Fruit fly (Drosophila melanogaster) whole organism, pupa: ENCODE data around the gene CG14968.
A peak's percentile ranks its signal among the peaks of the same experiment; 100 is the strongest.

Experiments
- CG10348 ChIP-seq: fragments of 200-800 bp; sonication (Bioruptor generic); IDR thresholded peaks from 2 replicates; pipeline ENCODE4 v1.3.6; 2022; ENCODE audit warnings: missing biosample characterization, missing genetic modification characterization
- CG12605 ChIP-seq: fragments of 200-800 bp; sonication (Bioruptor generic); IDR thresholded peaks from 2 replicates; pipeline ENCODE4 v1.3.6; 2022; ENCODE audit warnings: missing biosample characterization, missing genetic modification characterization
- CG13204 ChIP-seq: fragments of 200-800 bp; sonication (Bioruptor generic); optimal IDR thresholded peaks from 2 replicates; lab custom pipeline; 2018; ENCODE audit warnings: missing biosample characterization, mild to moderate bottlenecking, missing genetic modification characterization, moderate library complexity
- CG14655 ChIP-seq: fragments of 200-800 bp; sonication (Bioruptor generic); optimal IDR thresholded peaks from 3 replicates; lab custom pipeline; 2017; ENCODE audit warnings: mild to moderate bottlenecking, missing biosample characterization, missing genetic modification reagents, missing genetic modification characterization
- CG15710 ChIP-seq: fragments of 200-800 bp; sonication (Bioruptor generic); optimal IDR thresholded peaks from 2 replicates; lab custom pipeline; 2018; ENCODE audit warnings: missing biosample characterization, mild to moderate bottlenecking, missing genetic modification characterization, moderate library complexity
- CG17806 ChIP-seq: fragments of 200-800 bp; sonication (Bioruptor generic); optimal IDR thresholded peaks from 2 replicates; lab custom pipeline; 2018; ENCODE audit warnings: missing biosample characterization, mild to moderate bottlenecking, missing genetic modification characterization, moderate library complexity
- CG32121 ChIP-seq: fragments of 200-800 bp; sonication (Bioruptor generic); IDR thresholded peaks from 2 replicates; pipeline ENCODE4 v1.3.6; 2022; ENCODE audit warnings: missing biosample characterization, missing genetic modification characterization
- CG34367 ChIP-seq: fragments of 200-800 bp; sonication (Bioruptor generic); optimal IDR thresholded peaks from 2 replicates; lab custom pipeline; 2018; ENCODE audit warnings: missing biosample characterization, mild to moderate bottlenecking, missing genetic modification characterization
- CG4496 ChIP-seq: fragments of 200-800 bp; sonication (Bioruptor generic); IDR thresholded peaks from 3 replicates; pipeline ENCODE4 v1.3.6; 2022; ENCODE audit warnings: missing biosample characterization, missing genetic modification characterization
- CG8159 ChIP-seq: fragments of 200-800 bp; sonication (Bioruptor generic); optimal IDR thresholded peaks from 3 replicates; lab custom pipeline; 2018; ENCODE audit warnings: missing biosample characterization, mild to moderate bottlenecking, missing genetic modification characterization, moderate library complexity
- CG8301 ChIP-seq: fragments of 200-800 bp; sonication (Bioruptor generic); optimal IDR thresholded peaks from 2 replicates; lab custom pipeline; 2018; ENCODE audit warnings: missing biosample characterization, mild to moderate bottlenecking, missing genetic modification characterization
- CG9948 ChIP-seq: fragments of 200-800 bp; sonication (Bioruptor generic); optimal IDR thresholded peaks from 2 replicates; lab custom pipeline; 2018; ENCODE audit warnings: missing biosample characterization, mild to moderate bottlenecking, missing genetic modification characterization, moderate library complexity
- D1 ChIP-seq: fragments of 200-800 bp; sonication (Bioruptor generic); optimal IDR thresholded peaks from 2 replicates; lab custom pipeline; 2018; ENCODE audit warnings: missing biosample characterization, mild to moderate bottlenecking, missing genetic modification characterization, moderate library complexity
- EcR ChIP-seq: fragments of 200-800 bp; sonication (Bioruptor generic); optimal IDR thresholded peaks from 3 replicates; lab custom pipeline; 2019; ENCODE audit warnings: missing biosample characterization, missing genetic modification characterization, mild to moderate bottlenecking, moderate library complexity, missing genetic modification reagents
- Ets98B ChIP-seq: fragments of 200-800 bp; sonication (Bioruptor generic); IDR thresholded peaks from 2 replicates; pipeline ENCODE4 v1.3.6; 2022; ENCODE audit warnings: missing biosample characterization, missing genetic modification characterization
- Pif1A ChIP-seq: fragments of 200-800 bp; sonication (Bioruptor generic); optimal IDR thresholded peaks from 3 replicates; lab custom pipeline; 2016; ENCODE audit warnings: missing biosample characterization, missing genetic modification characterization
- Pif1B ChIP-seq: fragments of 200-800 bp; sonication (Bioruptor generic); optimal IDR thresholded peaks from 3 replicates; lab custom pipeline; 2016; ENCODE audit warnings: missing biosample characterization, missing genetic modification characterization
- Snoo ChIP-seq: fragments of 200-800 bp; sonication (Bioruptor generic); optimal IDR thresholded peaks from 3 replicates; lab custom pipeline; 2017; ENCODE audit warnings: missing biosample characterization, mild to moderate bottlenecking, missing genetic modification characterization, inconsistent platforms
- fd96Ca ChIP-seq: fragments of 200-800 bp; sonication (Bioruptor generic); IDR thresholded peaks from 3 replicates; pipeline ENCODE4 v1.3.6; 2022; ENCODE audit warnings: missing biosample characterization, missing genetic modification characterization
- gl ChIP-seq: fragments of 200-800 bp; sonication (Bioruptor generic); optimal IDR thresholded peaks from 2 replicates; lab custom pipeline; 2018; ENCODE audit warnings: missing biosample characterization, mild to moderate bottlenecking, missing genetic modification characterization
- rn ChIP-seq: fragments of 200-800 bp; sonication (Bioruptor generic); IDR thresholded peaks from 2 replicates; pipeline ENCODE4 v1.3.6; 2022; ENCODE audit warnings: missing biosample characterization, missing genetic modification characterization

The CG14968 gene

DNA sequence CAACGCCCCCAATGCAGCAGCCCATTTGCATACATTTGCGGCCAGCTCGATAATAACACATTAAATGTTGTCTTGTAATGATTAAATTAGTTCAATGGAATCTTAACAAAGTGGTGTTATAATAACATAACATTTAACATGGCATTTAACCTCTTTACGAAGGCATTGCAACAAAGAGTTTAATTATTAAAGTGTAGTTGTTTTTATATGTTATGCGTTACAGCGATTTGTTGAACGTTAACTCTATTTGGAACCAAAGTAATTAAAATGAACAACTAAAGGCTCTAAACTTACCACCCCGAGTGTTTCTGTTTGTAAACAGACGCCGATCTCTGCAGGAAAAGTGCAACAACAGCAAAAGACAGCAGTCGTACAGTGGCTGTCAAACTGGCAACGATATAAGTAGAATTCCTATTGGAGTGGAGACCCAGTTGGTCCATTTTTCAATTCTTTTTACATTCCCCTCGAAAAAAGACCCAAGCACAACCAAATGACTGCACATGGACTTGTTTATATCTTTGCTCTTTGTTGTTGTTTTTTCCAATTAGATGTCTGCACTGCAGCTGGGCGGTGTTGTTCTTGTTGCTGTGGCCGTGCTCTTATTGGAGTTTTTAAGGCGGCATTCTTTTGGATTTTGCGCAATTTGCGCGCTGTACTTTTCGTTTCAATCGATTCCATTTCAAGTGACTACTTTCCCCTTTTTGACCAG is 36.1 kb upstream of the CG14968 start:
- TF ChIP-seq EcR, result no peak
- TF ChIP-seq CG12605 (GFP tag; lab: Robert Waterston, UW), result peak; percentile 66
- TF ChIP-seq Pif1A (GFP tag; lab: Kevin White, UChicago), result peak; percentile 55
- peak; percentile 17 for TF ChIP-seq Pif1B (GFP tag; lab: Kevin White, UChicago)
- peak; percentile 83 for TF ChIP-seq CG8301 (tag; lab: Kevin White, UChicago)
- TF ChIP-seq Ets98B (GFP tag; lab: Robert Waterston, UW), result peak; percentile 47
- TF ChIP-seq CG34367 (tag; lab: Kevin White, UChicago), result peak; percentile 11
- TF ChIP-seq CG13204 (GFP tag; lab: Kevin White, UChicago), result no peak
- TF ChIP-seq CG4496, result peak; percentile 33; the same call in 1 of the 3 replicates
- TF ChIP-seq CG9948 (tag; lab: Kevin White, UChicago), result peak; percentile 63
- TF ChIP-seq CG15710, result peak; percentile 65
- no peak for TF ChIP-seq CG10348 (GFP tag; lab: Robert Waterston, UW)
- TF ChIP-seq rn (GFP tag; lab: Robert Waterston, UW), result no peak
- TF ChIP-seq Snoo (tag; lab: Kevin White, UChicago), result no peak
- peak; percentile 78 for TF ChIP-seq CG17806 (tag; lab: Kevin White, UChicago)
- TF ChIP-seq CG14655 (GFP tag; lab: Kevin White, UChicago), result peak; percentile 89
- TF ChIP-seq gl (tag; lab: Kevin White, UChicago), result peak; percentile 53
- peak; percentile 39; the same call in 2 of the 3 replicates for TF ChIP-seq fd96Ca
- peak; percentile 55 for TF ChIP-seq CG32121 (GFP tag; lab: Robert Waterston, UW)
- TF ChIP-seq D1 (tag; lab: Kevin White, UChicago), result no peak
- TF ChIP-seq CG8159 (tag; lab: Kevin White, UChicago), result peak; percentile 83

- TF ChIP-seq CG15710 (peak; percentile 70), CG14655 (GFP tag; lab: Kevin White, UChicago) (no peak), CG8159 (tag; lab: Kevin White, UChicago) (peak; percentile 62), CG8301 (tag; lab: Kevin White, UChicago) (peak; percentile 27), CG4496 (no peak; the same call in 2 of the 3 replicates), rn (GFP tag; lab: Robert Waterston, UW) (no peak), D1 (tag; lab: Kevin White, UChicago) (no peak), fd96Ca (no peak), Ets98B (GFP tag; lab: Robert Waterston, UW) (no peak), Pif1A (GFP tag; lab: Kevin White, UChicago) (no peak), EcR (peak; percentile 70), CG32121 (GFP tag; lab: Robert Waterston, UW) (no peak), gl (tag; lab: Kevin White, UChicago) (no peak), CG17806 (tag; lab: Kevin White, UChicago) (peak; percentile 43), CG12605 (GFP tag; lab: Robert Waterston, UW) (no peak), CG10348 (GFP tag; lab: Robert Waterston, UW) (no peak), CG9948 (tag; lab: Kevin White, UChicago) (peak; percentile 55), CG34367 (tag; lab: Kevin White, UChicago) (peak; percentile 31), Snoo (tag; lab: Kevin White, UChicago) (no peak), Pif1B (GFP tag; lab: Kevin White, UChicago) (no peak), CG13204 (GFP tag; lab: Kevin White, UChicago) (peak; percentile 35)
These were observed 35.3 kb upstream of the CG14968 start for dm6 chr3L:3338028-3338855.

DNA sequence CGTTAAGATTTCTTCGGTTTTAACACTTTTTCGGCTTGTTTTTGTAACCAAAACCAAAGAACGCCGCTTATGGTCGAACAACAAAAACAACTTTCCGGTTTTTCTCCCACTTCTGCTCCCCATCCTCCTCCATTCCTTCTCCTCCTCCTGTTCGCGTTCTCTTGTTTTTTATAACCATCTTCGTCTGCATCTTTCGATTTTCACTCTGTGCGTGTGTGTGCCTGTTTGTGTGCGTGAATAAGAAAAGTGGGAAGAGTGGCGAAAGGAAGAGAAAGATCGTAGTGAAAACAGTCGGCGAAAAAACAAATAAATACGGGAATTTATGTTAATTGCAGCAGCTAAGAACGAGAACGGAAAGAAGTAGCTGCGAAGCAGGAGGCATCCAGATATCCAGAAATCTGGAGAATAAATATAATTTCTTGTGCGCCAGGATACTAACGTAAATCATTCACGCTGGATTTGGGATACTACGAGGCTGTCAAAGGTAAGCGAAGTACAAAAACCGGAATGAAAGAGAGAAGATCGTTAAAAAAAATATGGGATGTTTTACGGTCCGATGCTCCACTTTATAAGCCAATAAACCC is 34.5 kb upstream of the CG14968 start:
- TF ChIP-seq Ets98B (GFP tag; lab: Robert Waterston, UW), result no peak
- TF ChIP-seq EcR, result peak; percentile 17
- no peak for TF ChIP-seq CG8301 (tag; lab: Kevin White, UChicago)

DNA sequence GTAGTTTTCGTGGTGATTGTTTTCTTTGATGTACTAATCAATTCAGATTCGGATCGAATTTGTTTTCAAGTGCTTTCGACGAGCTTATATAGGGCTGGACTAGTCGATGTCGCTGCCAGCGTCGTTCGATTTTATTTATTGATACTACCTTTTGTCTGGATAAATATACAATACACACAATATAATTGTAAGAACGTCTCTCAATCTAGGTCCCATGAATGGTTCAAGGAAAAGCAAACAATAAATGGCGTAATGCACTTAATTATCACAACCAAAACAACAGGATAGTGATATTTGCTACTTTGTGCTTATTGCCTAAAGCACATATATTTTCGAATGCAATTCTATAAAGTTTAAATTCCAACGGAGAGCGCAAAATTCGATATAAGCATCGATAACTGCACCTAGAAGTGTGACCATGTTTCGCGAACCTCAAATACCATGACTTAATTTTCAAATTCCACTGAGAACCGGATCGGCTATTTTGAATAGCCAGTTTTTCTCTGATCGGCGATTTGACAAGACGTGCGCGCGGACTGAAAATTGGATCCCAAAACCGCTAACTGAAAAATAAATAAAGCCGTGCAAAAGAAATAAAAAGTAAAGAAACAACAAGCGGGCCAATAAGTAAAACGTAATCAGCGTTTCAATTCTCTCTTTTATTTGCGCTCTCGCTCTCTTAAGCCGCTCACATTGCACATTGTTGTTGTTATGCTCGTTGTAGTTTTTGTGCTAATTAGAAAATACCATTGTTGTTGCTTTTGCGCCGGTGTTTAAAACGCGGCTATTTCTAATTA is 33.7 kb upstream of the CG14968 start, which contains the start of the genes Drsl6 and kst:
TSS of gene Drsl6 (minus strand) at position 51 of the 797 bp plus-strand sequence.
TSS of gene kst (plus strand) at position 493 of the 797 bp plus-strand sequence.
- TF ChIP-seq CG14655 (GFP tag; lab: Kevin White, UChicago) (no peak), D1 (tag; lab: Kevin White, UChicago) (no peak), CG32121 (GFP tag; lab: Robert Waterston, UW) (peak; percentile 32; the same call in 1 of the 2 replicates), CG4496 (peak; percentile 69), Ets98B (GFP tag; lab: Robert Waterston, UW) (peak; percentile 55; the same call in 1 of the 2 replicates), CG12605 (GFP tag; lab: Robert Waterston, UW) (peak; percentile 82), fd96Ca (peak; percentile 33; the same call in 1 of the 3 replicates), CG9948 (tag; lab: Kevin White, UChicago) (peak; percentile 17), EcR (no peak), CG8159 (tag; lab: Kevin White, UChicago) (no peak), rn (GFP tag; lab: Robert Waterston, UW) (peak; percentile 38; the same call in 1 of the 2 replicates), CG15710 (peak; percentile 48), CG17806 (tag; lab: Kevin White, UChicago) (peak; percentile 32), CG10348 (GFP tag; lab: Robert Waterston, UW) (no peak), gl (tag; lab: Kevin White, UChicago) (peak; percentile 64), Snoo (tag; lab: Kevin White, UChicago) (no peak)
